Worm (Caenorhabditis elegans): Measurements from ENCODE around the gene atln-2.

Gene atln-2

ce11 chrIV:15042159-15042936 lies 60.9 kb downstream of the atln-2 start (continued):
- TF ChIP-seq nhr-120 (GFP tag; IDR thresholded peaks at IDR 0.05) (no peak), mxl-1 (tag; optimal IDR thresholded peaks at IDR 0.05) (no peak), ztf-28 (GFP tag; IDR thresholded peaks at IDR 0.05) (0 out of 2 replicates have a peak, but pooled peaks have one; percentile 69), somi-1 (GFP tag; optimal IDR thresholded peaks at IDR 0.05) (no peak), lin-35 (GFP tag; optimal IDR thresholded peaks at IDR 0.05) (no peak), hlh-26 (GFP tag; conservative IDR thresholded peaks at IDR 0.05) (0 out of 2 replicates have a peak, but pooled peaks have one; percentile 30), cebp-2 (GFP tag; IDR thresholded peaks at IDR 0.05) (peak; percentile 72; the same call in 1 of the 2 replicates), madf-8 (GFP tag; conservative IDR thresholded peaks at IDR 0.05) (no peak; the same call in 1 of the 2 replicates), ceh-100 (GFP tag; IDR thresholded peaks at IDR 0.05) (0 out of 2 replicates have a peak, but pooled peaks have one; percentile 29), mcd-1 (GFP tag; IDR thresholded peaks at IDR 0.05) (peak; percentile 41; the same call in 1 of the 2 replicates), snpc-3.4 (tag; optimal IDR thresholded peaks at IDR 0.05) (no peak), aptf-3 (GFP tag; IDR thresholded peaks at IDR 0.05) (no peak), madf-3 (GFP tag; IDR thresholded peaks at IDR 0.05) (peak; percentile 72), lin-26 (GFP tag; IDR thresholded peaks at IDR 0.05) (peak; percentile 67), F52B5.7 (tag; optimal IDR thresholded peaks at IDR 0.05) (no peak), snpc-4 (GFP tag; optimal IDR thresholded peaks at IDR 0.05) (peak; percentile 68), snpc-4 (tag; optimal IDR thresholded peaks at IDR 0.05) (peak in 3 of 4 experiments; percentile 58 to 91 (median 80)), lir-1 (GFP tag; conservative IDR thresholded peaks at IDR 0.05) (peak; percentile 25; the same call in 1 of the 2 replicates), unc-62 (GFP tag; optimal IDR thresholded peaks at IDR 0.05) (no peak), nhr-27 (tag; optimal IDR thresholded peaks at IDR 0.05) (no peak), egl-18 (GFP tag; IDR thresholded peaks at IDR 0.05) (no peak), mel-28 (tag; optimal IDR thresholded peaks at IDR 0.05; ENCODE audit: borderline replicate concordance) (no peak), pbrm-1 (GFP tag; IDR thresholded peaks at IDR 0.05) (peak; percentile 40; the same call in 1 of the 2 replicates), K12H6.12 (tag; optimal IDR thresholded peaks at IDR 0.05) (no peak), K11D2.4 (GFP tag; IDR thresholded peaks at IDR 0.05) (no peak), dpl-1 (GFP tag; optimal IDR thresholded peaks at IDR 0.05) (peak; percentile 15), lin-40 (tag; optimal IDR thresholded peaks at IDR 0.05) (no peak), B0336.3 (GFP tag; IDR thresholded peaks at IDR 0.05) (peak; percentile 83; the same call in 1 of the 2 replicates), mes-4 (tag; optimal IDR thresholded peaks at IDR 0.05) (no peak), egl-44 (GFP tag; IDR thresholded peaks at IDR 0.05) (no peak), B0261.1 (tag; optimal IDR thresholded peaks at IDR 0.05) (no peak), rcor-1 (GFP tag; IDR thresholded peaks at IDR 0.05) (no peak), bed-1 (GFP tag; IDR thresholded peaks at IDR 0.05) (no peak), C06A6.2 (GFP tag; conservative IDR thresholded peaks at IDR 0.05) (no peak)

Measured in whole organism, young adult.